Worm (Caenorhabditis elegans) whole organism, late embryonic: ENCODE results near the gene Y51H7BR.8.

ENCODE experiments used
- C08G9.2 ChIP-seq: sonication (generic microtip); optimal IDR thresholded peaks from 2 replicates; lab custom pipeline; 2016; ENCODE audit warnings: mild to moderate bottlenecking, missing genetic modification characterization, moderate library complexity, missing compliant biosample characterization
- F13H6.1 ChIP-seq: sonication (generic microtip); optimal IDR thresholded peaks from 2 replicates; lab custom pipeline; 2016; ENCODE audit warnings: missing genetic modification characterization, missing compliant biosample characterization
- ceh-30 ChIP-seq: fragments of 150-350 bp; optimal IDR thresholded peaks from 2 replicates; lab custom pipeline; 2014; ENCODE audit warnings: missing biosample characterization, missing genetic modification characterization
- ceh-45 ChIP-seq: fragments of 200-800 bp; sonication (Bioruptor generic); IDR thresholded peaks from 2 replicates; pipeline ENCODE4 v1.3.6; 2022; ENCODE audit warnings: missing genetic modification reagents, missing genetic modification characterization, missing compliant biosample characterization
- dve-1 ChIP-seq: sonication (generic microtip); optimal IDR thresholded peaks from 2 replicates; lab custom pipeline; 2017; ENCODE audit warnings: antibody characterized with exemption, mild to moderate bottlenecking, missing genetic modification characterization, missing compliant biosample characterization
- hlh-13 ChIP-seq: fragments of 200-800 bp; sonication (Bioruptor generic); optimal IDR thresholded peaks from 2 replicates; lab custom pipeline; 2018; ENCODE audit warnings: mild to moderate bottlenecking, missing genetic modification characterization, missing compliant biosample characterization
- mec-3 ChIP-seq: sonication (generic microtip); optimal IDR thresholded peaks from 2 replicates; lab custom pipeline; 2016; ENCODE audit warnings: borderline replicate concordance, missing genetic modification characterization, missing compliant biosample characterization
- nfya-1 ChIP-seq: sonication (generic microtip); optimal IDR thresholded peaks from 2 replicates; lab custom pipeline; 2017; ENCODE audit warnings: missing genetic modification characterization, mild to moderate bottlenecking, missing compliant biosample characterization, antibody characterized with exemption, moderate library complexity
- npax-4 ChIP-seq: sonication (generic microtip); optimal IDR thresholded peaks from 2 replicates; lab custom pipeline; 2016; ENCODE audit warnings: missing genetic modification characterization, missing compliant biosample characterization
- pag-3 ChIP-seq: sonication (generic microtip); optimal IDR thresholded peaks from 2 replicates; lab custom pipeline; 2016; ENCODE audit warnings: missing compliant biosample characterization, missing genetic modification characterization, borderline replicate concordance
- pha-4 ChIP-seq: fragments of 150-350 bp; optimal IDR thresholded peaks from 2 replicates; lab custom pipeline; 2018; ENCODE audit warnings: missing biosample characterization, missing genetic modification reagents, missing genetic modification characterization
- pqm-1 ChIP-seq: sonication (generic microtip); optimal IDR thresholded peaks from 2 replicates; lab custom pipeline; 2016; ENCODE audit warnings: missing genetic modification characterization, missing compliant biosample characterization
- rnt-1 ChIP-seq: sonication (generic microtip); optimal IDR thresholded peaks from 2 replicates; lab custom pipeline; 2016; ENCODE audit warnings: missing genetic modification characterization, missing compliant biosample characterization
- ttx-3 ChIP-seq: sonication (generic microtip); optimal IDR thresholded peaks from 2 replicates; lab custom pipeline; 2016; ENCODE audit warnings: missing genetic modification reagents, missing genetic modification characterization, missing compliant biosample characterization

ce11 chrII:1504266-1504665 is 14.7 kb upstream of the Y51H7BR.8 start, which contains the start of gene fdgt-1:
- TF ChIP-seq rnt-1 (tag; lab: Kevin White, UChicago), result no peak
- TF ChIP-seq pag-3, result no peak
- no peak for TF ChIP-seq hlh-13 (GFP tag; lab: Kevin White, UChicago)
- no peak for TF ChIP-seq F13H6.1
- TF ChIP-seq pqm-1 (tag; lab: Kevin White, UChicago), result no peak
- TF ChIP-seq pha-4 (tag; lab: Kevin White, UChicago), result no peak
- TF ChIP-seq ttx-3 (tag; lab: Kevin White, UChicago), result no peak
- no peak for TF ChIP-seq ceh-30
- no peak for TF ChIP-seq C08G9.2 (tag; lab: Kevin White, UChicago)
- TF ChIP-seq dve-1 (tag; lab: Kevin White, UChicago), result no peak
- no peak for TF ChIP-seq mec-3
- no peak for TF ChIP-seq ceh-45
- no peak for TF ChIP-seq npax-4 (tag; lab: Kevin White, UChicago)
- TF ChIP-seq nfya-1 (tag; lab: Kevin White, UChicago), result no peak
